Fruit fly (Drosophila melanogaster): Measurements from ENCODE around the gene muc.

Gene muc

dm6 chr2L:7423333-7423895 is 3.3 kb upstream of the muc start:
- TF ChIP-seq dmrt93B (GFP tag; optimal IDR thresholded peaks at IDR 0.05), result peak; percentile 42
- TF ChIP-seq br (GFP tag; optimal IDR thresholded peaks at IDR 0.05), result peak; percentile 86
- peak; percentile 83 for TF ChIP-seq OdsH (GFP tag; optimal IDR thresholded peaks at IDR 0.05)
- peak; percentile 60 for TF ChIP-seq sage (GFP tag; optimal IDR thresholded peaks at IDR 0.05)
- TF ChIP-seq pan (optimal IDR thresholded peaks at IDR 0.05), result no peak
- TF ChIP-seq Myc (optimal IDR thresholded peaks at IDR 0.05), result peak; percentile 33
- TF ChIP-seq Rel (GFP tag; optimal IDR thresholded peaks at IDR 0.05), result no peak
- TF ChIP-seq Rel (tag; optimal IDR thresholded peaks at IDR 0.05), result peak; percentile 77
- TF ChIP-seq Hnf4 (GFP tag; optimal IDR thresholded peaks at IDR 0.05), result peak; percentile 79
- peak; percentile 77 for TF ChIP-seq fru (GFP tag; optimal IDR thresholded peaks at IDR 0.05)
- peak; percentile 89 for TF ChIP-seq HLH106 (tag; optimal IDR thresholded peaks at IDR 0.05)
- TF ChIP-seq CrebA (GFP tag; optimal IDR thresholded peaks at IDR 0.05; ENCODE audit: borderline replicate concordance), result peak; percentile 64
- TF ChIP-seq Hr78 (GFP tag; optimal IDR thresholded peaks at IDR 0.05), result no peak
- peak; percentile 76 for TF ChIP-seq CG9705 (GFP tag; optimal IDR thresholded peaks at IDR 0.05)
- TF ChIP-seq jim (GFP tag; optimal IDR thresholded peaks at IDR 0.05), result peak; percentile 92
- TF ChIP-seq rgr (GFP tag; optimal IDR thresholded peaks at IDR 0.05), result peak; percentile 77
- TF ChIP-seq usp (GFP tag; optimal IDR thresholded peaks at IDR 0.05), result no peak
- no peak for TF ChIP-seq Abd-B (GFP tag; optimal IDR thresholded peaks at IDR 0.05)
- peak in 1 of 2 experiments; percentile 67 for TF ChIP-seq dl (GFP tag; optimal IDR thresholded peaks at IDR 0.05; ENCODE audit: insufficient read depth in 1 of 2, partially characterized antibody in 2 of 2)
- TF ChIP-seq brk (GFP tag; optimal IDR thresholded peaks at IDR 0.05), result peak; percentile 92
- peak; percentile 65 for TF ChIP-seq psq (GFP tag; optimal IDR thresholded peaks at IDR 0.05)
- peak; percentile 49 for TF ChIP-seq Dfd (GFP tag; optimal IDR thresholded peaks at IDR 0.05)
- peak; percentile 93 for TF ChIP-seq woc (GFP tag; optimal IDR thresholded peaks at IDR 0.05)
- TF ChIP-seq Mio (GFP tag; optimal IDR thresholded peaks at IDR 0.05), result no peak
- no peak for TF ChIP-seq GATAd (GFP tag; optimal IDR thresholded peaks at IDR 0.05)
- peak; percentile 81 for TF ChIP-seq Sp1 (GFP tag; optimal IDR thresholded peaks at IDR 0.05)
- TF ChIP-seq CG32264 (GFP tag; optimal IDR thresholded peaks at IDR 0.05), result no peak
- TF ChIP-seq ey (GFP tag; optimal IDR thresholded peaks at IDR 0.05), result peak; percentile 77
- TF ChIP-seq foxo (GFP tag; optimal IDR thresholded peaks at IDR 0.05), result peak in 1 of 2 experiments; percentile 88
- peak; percentile 76 for TF ChIP-seq Dif (GFP tag; optimal IDR thresholded peaks at IDR 0.05; ENCODE audit: partially characterized antibody)
- TF ChIP-seq h (GFP tag; optimal IDR thresholded peaks at IDR 0.05), result peak; percentile 89
- TF ChIP-seq Hr83 (GFP tag; optimal IDR thresholded peaks at IDR 0.05; ENCODE audit: poor library complexity, severe bottlenecking), result peak; percentile 85
- TF ChIP-seq lola (GFP tag; optimal IDR thresholded peaks at IDR 0.05), result no peak
- peak; percentile 77 for TF ChIP-seq Jra (GFP tag; optimal IDR thresholded peaks at IDR 0.05)
- peak; percentile 65 for TF ChIP-seq tai (GFP tag; optimal IDR thresholded peaks at IDR 0.05)

- TF ChIP-seq sage (GFP tag; optimal IDR thresholded peaks at IDR 0.05), result peak; percentile 58
- peak; percentile 31 for TF ChIP-seq ey (GFP tag; optimal IDR thresholded peaks at IDR 0.05)
- no peak for TF ChIP-seq Sp1 (GFP tag; optimal IDR thresholded peaks at IDR 0.05)
- TF ChIP-seq Hr78 (GFP tag; optimal IDR thresholded peaks at IDR 0.05), result no peak
- TF ChIP-seq foxo (GFP tag; optimal IDR thresholded peaks at IDR 0.05), result peak; percentile 21 to 64
- peak; percentile 8 for TF ChIP-seq CG32264 (GFP tag; optimal IDR thresholded peaks at IDR 0.05)
- TF ChIP-seq Hnf4 (GFP tag; optimal IDR thresholded peaks at IDR 0.05), result peak; percentile 46
- TF ChIP-seq Myc (optimal IDR thresholded peaks at IDR 0.05), result peak; percentile 23
- TF ChIP-seq Jra (GFP tag; optimal IDR thresholded peaks at IDR 0.05), result no peak
- peak; percentile 25 for TF ChIP-seq rgr (GFP tag; optimal IDR thresholded peaks at IDR 0.05)
- TF ChIP-seq fru (GFP tag; optimal IDR thresholded peaks at IDR 0.05), result peak; percentile 5
- no peak for TF ChIP-seq Vsx2 (GFP tag; optimal IDR thresholded peaks at IDR 0.05; ENCODE audit: partially characterized antibody)
- no peak for TF ChIP-seq dl (GFP tag; optimal IDR thresholded peaks at IDR 0.05; ENCODE audit: insufficient read depth in 1 of 2, partially characterized antibody in 2 of 2)
- peak; percentile 49 for TF ChIP-seq h (GFP tag; optimal IDR thresholded peaks at IDR 0.05)
- no peak for TF ChIP-seq CG9705 (GFP tag; optimal IDR thresholded peaks at IDR 0.05)
- TF ChIP-seq Rel (GFP tag; optimal IDR thresholded peaks at IDR 0.05), result no peak
- peak; percentile 75 for TF ChIP-seq Rel (tag; optimal IDR thresholded peaks at IDR 0.05)
- TF ChIP-seq HLH106 (tag; optimal IDR thresholded peaks at IDR 0.05), result peak; percentile 4
- TF ChIP-seq br (GFP tag; optimal IDR thresholded peaks at IDR 0.05), result no peak
- peak; percentile 51 for TF ChIP-seq tai (GFP tag; optimal IDR thresholded peaks at IDR 0.05)
- no peak for TF ChIP-seq dmrt93B (GFP tag; optimal IDR thresholded peaks at IDR 0.05)
- TF ChIP-seq Abd-B (GFP tag; optimal IDR thresholded peaks at IDR 0.05), result no peak
- peak; percentile 29 for TF ChIP-seq Hr83 (GFP tag; optimal IDR thresholded peaks at IDR 0.05; ENCODE audit: poor library complexity, severe bottlenecking)
- TF ChIP-seq N (GFP tag; optimal IDR thresholded peaks at IDR 0.05), result peak; percentile 60
Observed at dm6 chr2L:7424282-7424905, 2.3 kb upstream of the muc start.
